Fruit fly (Drosophila melanogaster) whole organism, wandering third instar larva: ENCODE measurements around the gene CG31915.

ENCODE experiments used
- Abd-B ChIP-seq: fragments of >200 bp; optimal IDR thresholded peaks from 2 replicates; lab custom pipeline; 2017; ENCODE audit warnings: missing biosample characterization, missing genetic modification characterization
- CrebA ChIP-seq: fragments of 200-800 bp; sonication (Bioruptor generic); optimal IDR thresholded peaks from 2 replicates; lab custom pipeline; 2016; ENCODE audit warnings: missing biosample characterization, mild to moderate bottlenecking, missing genetic modification characterization, borderline replicate concordance
- Dfd ChIP-seq: fragments of >200 bp; optimal IDR thresholded peaks from 2 replicates; lab custom pipeline; 2017; ENCODE audit warnings: missing biosample characterization, missing genetic modification characterization
- Dif ChIP-seq: fragments of 200-275, 200-300 bp; sonication (Bioruptor generic); optimal IDR thresholded peaks from 2 replicates; lab custom pipeline; 2018; ENCODE audit warnings: missing biosample characterization, missing genetic modification characterization; ENCODE audit not compliant: partially characterized antibody
- GATAd ChIP-seq: sonication (Bioruptor generic); optimal IDR thresholded peaks from 2 replicates; lab custom pipeline; 2016; ENCODE audit warnings: missing biosample characterization, missing genetic modification characterization
- HLH106 ChIP-seq: fragments of 200-800 bp; optimal IDR thresholded peaks from 3 replicates; lab custom pipeline; 2019; ENCODE audit warnings: missing biosample characterization, mild to moderate bottlenecking, missing genetic modification characterization, moderate library complexity
- Hr78 ChIP-seq: fragments of >200 bp; optimal IDR thresholded peaks from 2 replicates; lab custom pipeline; 2017; ENCODE audit warnings: missing biosample characterization, missing genetic modification characterization
- Hr83 ChIP-seq: fragments of 200-300 bp; sonication (Bioruptor generic); optimal IDR thresholded peaks from 2 replicates; lab custom pipeline; 2016; ENCODE audit warnings: missing biosample characterization, mild to moderate bottlenecking, missing genetic modification characterization, moderate library complexity; ENCODE audit not compliant: poor library complexity, severe bottlenecking
- Mio ChIP-seq: sonication (Bioruptor generic); optimal IDR thresholded peaks from 2 replicates; lab custom pipeline; 2016; ENCODE audit warnings: missing biosample characterization, missing genetic modification characterization
- Myc ChIP-seq: fragments of >200 bp; optimal IDR thresholded peaks from 2 replicates; lab custom pipeline; 2017
- N ChIP-seq: fragments of >200 bp; optimal IDR thresholded peaks from 2 replicates; lab custom pipeline; 2018; ENCODE audit warnings: missing biosample characterization, missing external identifiers, missing genetic modification characterization
- OdsH ChIP-seq: fragments of 200-800 bp; sonication (Bioruptor generic); optimal IDR thresholded peaks from 2 replicates; lab custom pipeline; 2016; ENCODE audit warnings: missing biosample characterization, mild to moderate bottlenecking, missing genetic modification characterization
- Rel ChIP-seq, 2 experiments: fragments of 200-800 bp; sonication (Bioruptor generic) in 1 of 2; optimal IDR thresholded peaks; 2 replicates in 1 of 2; 3 replicates in 1 of 2; lab custom pipeline; 2016 to 2019; ENCODE audit warnings: mild to moderate bottlenecking in 2 of 2, missing biosample characterization in 2 of 2, missing genetic modification characterization in 2 of 2, moderate library complexity in 1 of 2
- Sp1 ChIP-seq: fragments of 200-800 bp; sonication (Bioruptor generic); optimal IDR thresholded peaks from 3 replicates; lab custom pipeline; 2019; ENCODE audit warnings: missing biosample characterization, mild to moderate bottlenecking, missing genetic modification characterization, moderate library complexity
- Vsx2 ChIP-seq: fragments of 200-300, 225-300 bp; sonication (Bioruptor generic); optimal IDR thresholded peaks from 2 replicates; lab custom pipeline; 2018; ENCODE audit warnings: missing biosample characterization, missing genetic modification characterization; ENCODE audit not compliant: partially characterized antibody
- br ChIP-seq: fragments of 200-800 bp; sonication (Bioruptor generic); optimal IDR thresholded peaks from 2 replicates; lab custom pipeline; 2016; ENCODE audit warnings: missing biosample characterization, missing genetic modification characterization
- dl ChIP-seq, 2 experiments: fragments of 175-275, 200-275 bp in 1 of 2; fragments of 200-275 bp in 1 of 2; sonication (Bioruptor generic); optimal IDR thresholded peaks; lab custom pipeline; 2018; ENCODE audit warnings: mild to moderate bottlenecking in 2 of 2, missing biosample characterization in 2 of 2, missing genetic modification characterization in 2 of 2, moderate library complexity in 2 of 2; ENCODE audit not compliant: partially characterized antibody in 2 of 2, insufficient read depth in 1 of 2
- dsf ChIP-seq: sonication (Bioruptor generic); optimal IDR thresholded peaks from 2 replicates; lab custom pipeline; 2016; ENCODE audit warnings: missing biosample characterization, missing genetic modification characterization, borderline replicate concordance
- ey ChIP-seq: fragments of 200-800 bp; sonication (Bioruptor generic); optimal IDR thresholded peaks from 2 replicates; lab custom pipeline; 2016; ENCODE audit warnings: missing biosample characterization, missing genetic modification characterization
- foxo ChIP-seq, 2 experiments: fragments of 200-800 bp; sonication (Bioruptor generic); optimal IDR thresholded peaks; 2 replicates in 1 of 2; 3 replicates in 1 of 2; lab custom pipeline; 2016 to 2017; ENCODE audit warnings: missing biosample characterization in 2 of 2, missing genetic modification characterization in 2 of 2
- fru ChIP-seq: fragments of 200-800 bp; sonication (Bioruptor generic); optimal IDR thresholded peaks from 3 replicates; lab custom pipeline; 2016; ENCODE audit warnings: missing biosample characterization, mild to moderate bottlenecking, missing genetic modification characterization
- h ChIP-seq: fragments of 200-800 bp; sonication (Bioruptor generic); optimal IDR thresholded peaks from 3 replicates; lab custom pipeline; 2016; ENCODE audit warnings: missing biosample characterization, mild to moderate bottlenecking, missing genetic modification characterization
- jim ChIP-seq: fragments of 175-275, 200-325 bp; sonication (Bioruptor generic); optimal IDR thresholded peaks from 2 replicates; lab custom pipeline; 2016; ENCODE audit warnings: missing biosample characterization, mild to moderate bottlenecking, missing genetic modification characterization
- lola ChIP-seq: fragments of >200 bp; optimal IDR thresholded peaks from 2 replicates; lab custom pipeline; 2017; ENCODE audit warnings: missing biosample characterization, missing genetic modification characterization
- psq ChIP-seq: fragments of 200-800 bp; sonication (Bioruptor generic); optimal IDR thresholded peaks from 3 replicates; lab custom pipeline; 2017; ENCODE audit warnings: missing biosample characterization, mild to moderate bottlenecking, missing genetic modification characterization, moderate library complexity
- rgr ChIP-seq: fragments of 200-800 bp; sonication (Bioruptor generic); optimal IDR thresholded peaks from 3 replicates; lab custom pipeline; 2016; ENCODE audit warnings: missing biosample characterization, mild to moderate bottlenecking, missing genetic modification characterization
- sage ChIP-seq: fragments of 200-800 bp; sonication (Bioruptor generic); optimal IDR thresholded peaks from 2 replicates; lab custom pipeline; 2016; ENCODE audit warnings: missing biosample characterization, mild to moderate bottlenecking, missing genetic modification characterization
- sv ChIP-seq: fragments of 200-800 bp; sonication (Bioruptor generic); optimal IDR thresholded peaks from 3 replicates; lab custom pipeline; 2016; ENCODE audit warnings: missing biosample characterization, missing genetic modification characterization
- tai ChIP-seq: sonication (Bioruptor generic); optimal IDR thresholded peaks from 2 replicates; lab custom pipeline; 2016; ENCODE audit warnings: missing biosample characterization, missing genetic modification characterization
- woc ChIP-seq: sonication (Bioruptor generic); optimal IDR thresholded peaks from 2 replicates; lab custom pipeline; 2016; ENCODE audit warnings: missing biosample characterization, mild to moderate bottlenecking, missing genetic modification characterization

The CG31915 gene

DNA sequence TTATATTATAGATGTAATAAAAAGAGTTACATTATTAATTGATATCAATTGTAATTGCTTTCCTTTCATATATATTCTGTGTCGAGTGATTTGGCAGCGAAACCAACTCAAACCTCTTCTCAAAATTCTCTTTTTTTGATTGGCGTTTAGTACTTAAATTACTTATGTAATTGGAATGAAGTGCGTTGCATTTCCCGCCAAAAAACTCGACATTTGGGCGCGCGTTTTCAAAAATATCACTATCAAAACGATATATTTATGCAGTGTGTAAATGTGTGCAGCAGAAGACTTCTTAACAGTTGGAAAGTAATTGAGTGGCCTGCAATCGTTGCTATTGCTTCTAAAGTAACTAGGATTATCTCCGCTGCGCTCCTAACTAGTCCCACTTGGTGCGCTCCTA, 9.1 kb downstream of the CG31915 start:
- TF ChIP-seq CrebA (GFP tag; lab: Kevin White, UChicago), result no peak
- TF ChIP-seq fru (GFP tag; lab: Kevin White, UChicago), result no peak
- TF ChIP-seq psq, result no peak

DNA sequence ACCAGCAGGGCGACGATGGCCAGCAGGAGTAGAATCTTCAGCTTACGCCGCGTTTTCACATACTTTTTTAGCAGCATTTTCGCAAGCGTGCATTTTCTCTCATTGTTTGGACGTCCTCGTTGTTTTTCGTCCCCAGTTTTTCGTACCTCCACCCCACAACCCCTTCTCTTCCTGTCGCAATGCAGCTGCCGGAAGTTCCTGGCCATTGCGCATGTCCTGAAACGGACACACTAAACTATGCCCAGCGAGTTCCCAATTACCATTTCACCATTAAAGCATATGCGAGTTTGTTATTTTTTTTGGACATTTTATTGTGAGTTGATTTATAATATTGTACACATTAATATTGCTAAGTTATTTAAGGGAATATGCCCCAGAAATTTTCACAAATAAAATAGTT, 11.1 kb downstream of the CG31915 start, which contains the start of gene CG14015:
Gene CG14015 (minus strand): TSS at position 163 of the 400 bp plus-strand sequence.
- TF ChIP-seq Dif (GFP tag; lab: Kevin White, UChicago), result no peak
- TF ChIP-seq jim (GFP tag; lab: Kevin White, UChicago), result no peak
- no peak for TF ChIP-seq dsf
- TF ChIP-seq Abd-B (GFP tag; lab: Kevin White, UChicago), result no peak
- no peak for TF ChIP-seq Rel (GFP tag; optimal IDR thresholded peaks at IDR 0.05; lab: Kevin White, UChicago)
- TF ChIP-seq Rel (tag; optimal IDR thresholded peaks at IDR 0.05; lab: Kevin White, UChicago), result no peak
- no peak for TF ChIP-seq psq
- TF ChIP-seq sage, result no peak

DNA sequence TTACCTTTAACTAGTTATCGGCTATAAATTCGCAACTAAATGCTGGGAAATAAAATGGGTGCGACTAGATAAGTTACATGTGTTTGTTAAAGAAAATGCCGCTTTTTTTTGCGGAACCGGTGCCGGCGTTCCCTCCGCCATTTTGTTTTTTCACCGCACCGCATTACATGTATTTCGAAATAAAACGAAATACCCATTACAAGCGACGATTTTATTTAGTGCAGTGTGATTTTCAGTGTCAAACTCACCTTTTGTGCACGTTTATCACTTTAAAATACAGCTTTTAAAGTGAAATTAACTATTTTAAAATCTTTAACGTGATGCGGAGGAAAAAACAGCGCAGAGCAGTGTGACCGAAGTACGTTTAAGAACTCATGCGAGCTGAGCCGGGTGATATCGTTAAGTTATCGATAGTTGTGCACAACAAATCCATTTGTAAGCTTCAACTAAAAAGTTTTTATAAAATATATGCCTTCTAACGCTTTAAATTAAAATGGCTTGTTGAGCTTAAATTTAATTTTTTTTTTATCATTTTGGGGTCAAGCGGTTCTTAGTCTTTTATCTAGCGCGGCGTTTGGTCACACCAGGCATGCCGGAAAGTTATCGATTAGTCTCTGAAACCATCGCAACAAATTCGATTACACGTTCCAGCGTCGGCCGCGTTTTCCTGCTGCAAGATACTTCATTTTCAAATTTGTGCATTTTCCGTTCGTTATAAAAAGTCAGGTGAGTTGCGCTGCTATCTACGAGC, 14.2 kb downstream of the CG31915 start, which contains the start of the genes Hel25E and Lam:
Gene Hel25E (minus strand): TSS at position 380 of the 751 bp plus-strand sequence.
Gene Lam (plus strand): TSS at position 546 of the 751 bp plus-strand sequence.
- TF ChIP-seq jim (GFP tag; lab: Kevin White, UChicago), result no peak
- no peak for TF ChIP-seq Vsx2
- TF ChIP-seq sv (GFP tag; lab: Kevin White, UChicago), result no peak
- TF ChIP-seq Sp1 (GFP tag; lab: Kevin White, UChicago), result no peak
- no peak for TF ChIP-seq OdsH (GFP tag; lab: Kevin White, UChicago)
- no peak for TF ChIP-seq lola
- TF ChIP-seq Mio (GFP tag; lab: Kevin White, UChicago), result no peak
- no peak for TF ChIP-seq Dif (GFP tag; lab: Kevin White, UChicago)
- no peak for TF ChIP-seq Hr78 (GFP tag; lab: Kevin White, UChicago)
- TF ChIP-seq N (GFP tag; lab: Kevin White, UChicago), result no peak
- TF ChIP-seq Hr83 (GFP tag; lab: Kevin White, UChicago), result no peak
- TF ChIP-seq GATAd (GFP tag; lab: Kevin White, UChicago), result no peak
- TF ChIP-seq br (GFP tag; lab: Kevin White, UChicago), result no peak
- TF ChIP-seq psq, result no peak
- no peak for TF ChIP-seq rgr (GFP tag; lab: Kevin White, UChicago)
- no peak for TF ChIP-seq Myc (lab: Kevin White, UChicago)

DNA sequence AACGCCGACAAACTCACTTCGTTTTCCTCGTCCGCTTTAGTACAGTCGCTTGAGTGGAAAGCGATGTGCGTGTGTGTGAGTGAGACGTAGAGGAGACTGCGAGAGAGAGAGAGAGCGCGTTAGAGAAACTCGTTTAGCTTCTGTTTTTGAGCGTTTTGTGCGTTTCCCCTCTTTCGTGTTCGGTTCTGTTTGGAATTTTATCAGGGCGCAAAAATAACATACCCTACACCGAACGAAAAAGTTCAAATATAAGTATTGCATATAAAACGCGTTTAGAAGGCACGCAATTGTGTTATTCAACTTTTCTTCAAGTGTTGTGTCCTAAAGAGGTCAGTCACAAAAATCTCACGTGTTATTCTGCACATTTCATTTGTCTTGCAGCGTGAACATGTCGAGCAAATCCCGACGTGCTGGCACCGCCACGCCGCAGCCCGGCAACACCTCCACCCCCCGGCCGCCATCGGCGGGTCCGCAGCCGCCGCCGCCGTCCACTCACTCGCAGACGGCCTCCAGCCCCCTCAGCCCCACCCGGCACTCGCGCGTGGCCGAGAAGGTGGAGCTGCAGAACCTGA, 15.1 kb downstream of the CG31915 start:
- TF ChIP-seq Rel (GFP tag; optimal IDR thresholded peaks at IDR 0.05; lab: Kevin White, UChicago) (no peak), Rel (tag; optimal IDR thresholded peaks at IDR 0.05; lab: Kevin White, UChicago) (peak; percentile 3), Abd-B (GFP tag; lab: Kevin White, UChicago) (no peak), Dfd (peak; percentile 98), Dif (GFP tag; lab: Kevin White, UChicago) (peak; percentile 81), psq (peak; percentile 77), Myc (lab: Kevin White, UChicago) (peak; percentile 4), jim (GFP tag; lab: Kevin White, UChicago) (no peak), Hr83 (GFP tag; lab: Kevin White, UChicago) (peak; percentile 43), foxo (GFP tag; optimal IDR thresholded peaks at IDR 0.05; lab: Kevin White, UChicago) (peak; percentile 14 to 68), h (GFP tag; lab: Kevin White, UChicago) (peak; percentile 56), Sp1 (GFP tag; lab: Kevin White, UChicago) (peak; percentile 19), ey (peak; percentile 40), br (GFP tag; lab: Kevin White, UChicago) (peak; percentile 7), woc (GFP tag; lab: Kevin White, UChicago) (no peak), Hr78 (GFP tag; lab: Kevin White, UChicago) (no peak), dl (GFP tag; optimal IDR thresholded peaks at IDR 0.05; lab: Kevin White, UChicago; ENCODE audit: insufficient read depth in 1 of 2, partially characterized antibody in 2 of 2) (peak in 1 of 2 experiments; percentile 0), rgr (GFP tag; lab: Kevin White, UChicago) (peak; percentile 57), OdsH (GFP tag; lab: Kevin White, UChicago) (peak; percentile 45), tai (GFP tag; lab: Kevin White, UChicago) (no peak), HLH106 (tag; lab: Kevin White, UChicago) (peak; percentile 37), CrebA (GFP tag; lab: Kevin White, UChicago) (no peak)
